Worm (Caenorhabditis elegans): Measurements from ENCODE around the gene rme-4.

The rme-4 gene

DNA sequence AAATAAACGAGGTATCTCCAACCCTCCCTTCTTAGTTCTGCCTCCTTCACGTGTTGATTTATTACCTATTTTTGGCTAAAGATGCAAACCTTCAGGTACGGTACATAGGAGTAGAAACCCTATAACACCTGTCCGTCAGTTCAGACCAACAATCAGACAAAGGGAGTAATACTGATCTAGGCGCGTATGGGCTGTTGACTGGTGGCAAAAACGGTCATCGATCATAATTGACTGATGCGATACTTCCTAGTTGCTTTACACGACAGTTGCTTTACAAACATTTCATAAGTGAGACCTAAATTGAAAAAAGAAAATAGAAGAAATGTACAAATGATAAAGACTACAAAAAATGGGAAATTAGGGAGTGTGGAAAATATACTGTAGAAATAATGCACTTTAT, 29.5 kb downstream of the rme-4 start:
- TF ChIP-seq unc-62 (GFP tag; optimal IDR thresholded peaks at IDR 0.05) = no peak
- no peak for TF ChIP-seq lin-32 (GFP tag; optimal IDR thresholded peaks at IDR 0.05)
- no peak for TF ChIP-seq mep-1 (tag; optimal IDR thresholded peaks at IDR 0.05)
- no peak for TF ChIP-seq mls-2 (tag; optimal IDR thresholded peaks at IDR 0.05)
- TF ChIP-seq bed-3 (GFP tag; optimal IDR thresholded peaks at IDR 0.05) = no peak
- no peak for TF ChIP-seq snpc-4 (tag; optimal IDR thresholded peaks at IDR 0.05)
- no peak for TF ChIP-seq ceh-39 (tag; optimal IDR thresholded peaks at IDR 0.05)
- TF ChIP-seq M03D4.4 (tag; optimal IDR thresholded peaks at IDR 0.05) = no peak
- no peak for TF ChIP-seq zip-8 (tag; optimal IDR thresholded peaks at IDR 0.05)
- TF ChIP-seq drap-1 (GFP tag; optimal IDR thresholded peaks at IDR 0.05) = no peak
- no peak for TF ChIP-seq blmp-1 (tag; optimal IDR thresholded peaks at IDR 0.05)
- TF ChIP-seq ceh-43 (GFP tag; optimal IDR thresholded peaks at IDR 0.05) = no peak
- no peak for TF ChIP-seq nhr-76 (tag; optimal IDR thresholded peaks at IDR 0.05)
- TF ChIP-seq ham-2 (GFP tag; optimal IDR thresholded peaks at IDR 0.05) = no peak

DNA sequence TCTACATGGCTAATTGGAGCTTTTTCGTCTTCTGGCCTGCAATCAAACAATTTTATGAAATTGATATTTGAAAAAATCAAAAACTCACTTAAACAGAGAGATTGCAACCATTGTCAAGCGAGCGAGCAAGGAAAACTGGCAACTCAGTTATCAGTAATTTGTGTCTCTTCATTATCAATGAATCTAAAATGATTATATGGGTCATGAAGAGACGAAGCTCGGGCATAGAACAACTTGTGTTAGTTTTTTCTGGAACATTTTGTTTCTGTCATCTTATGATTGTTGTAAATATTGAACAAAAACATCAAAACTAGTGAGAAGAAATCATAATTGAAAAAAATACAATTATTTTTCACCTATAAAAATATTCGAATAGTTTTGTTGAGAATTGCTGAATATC, 38.7 kb downstream of the rme-4 start, which contains the start of gene R07E3.1:
Gene R07E3.1, minus strand, starts transcription at position 176 of the 400 bp plus-strand sequence.
- no peak for TF ChIP-seq unc-39 (tag; optimal IDR thresholded peaks at IDR 0.05)
- no peak for TF ChIP-seq cnd-1 (tag; optimal IDR thresholded peaks at IDR 0.05)
- no peak for TF ChIP-seq pha-4 (tag; optimal IDR thresholded peaks at IDR 0.05)
- no peak for TF ChIP-seq zip-8 (tag; optimal IDR thresholded peaks at IDR 0.05)
- no peak for TF ChIP-seq mab-5 (tag; optimal IDR thresholded peaks at IDR 0.05)
- no peak for TF ChIP-seq blmp-1 (tag; optimal IDR thresholded peaks at IDR 0.05)
- no peak for TF ChIP-seq ham-2 (GFP tag; optimal IDR thresholded peaks at IDR 0.05)
- TF ChIP-seq sem-2 (GFP tag; optimal IDR thresholded peaks at IDR 0.05) = no peak
- no peak for TF ChIP-seq unc-120 (tag; optimal IDR thresholded peaks at IDR 0.05; ENCODE audit: poor library complexity, severe bottlenecking)
- TF ChIP-seq flh-1 (GFP tag; optimal IDR thresholded peaks at IDR 0.05) = no peak
- no peak for TF ChIP-seq unc-62 (GFP tag; optimal IDR thresholded peaks at IDR 0.05)
- TF ChIP-seq nhr-76 (tag; optimal IDR thresholded peaks at IDR 0.05) = no peak
- TF ChIP-seq nhr-2 (tag; optimal IDR thresholded peaks at IDR 0.05) = no peak
- no peak for TF ChIP-seq ceh-83 (GFP tag; optimal IDR thresholded peaks at IDR 0.05)

DNA sequence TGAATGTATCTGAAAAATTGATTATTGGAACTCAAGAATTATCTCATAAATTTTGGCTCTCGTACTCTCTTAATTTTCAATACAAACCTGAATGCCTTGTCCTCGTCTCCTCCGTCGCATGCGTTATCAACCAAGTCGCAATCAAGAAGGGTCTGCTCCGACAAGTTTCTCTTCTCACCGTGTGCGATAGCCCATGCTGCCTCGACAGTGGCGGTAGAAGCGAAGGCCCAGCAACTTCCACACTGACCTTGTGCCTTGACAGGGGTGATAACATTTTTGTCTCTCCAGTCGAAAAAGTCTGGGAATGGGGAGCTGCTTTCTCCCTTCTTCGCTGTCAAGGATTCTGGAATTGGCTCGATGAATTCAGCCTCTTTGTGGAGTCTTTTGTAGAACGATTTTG, 39.6 kb downstream of the rme-4 start:
- no peak for TF ChIP-seq sem-2 (GFP tag; optimal IDR thresholded peaks at IDR 0.05)

DNA sequence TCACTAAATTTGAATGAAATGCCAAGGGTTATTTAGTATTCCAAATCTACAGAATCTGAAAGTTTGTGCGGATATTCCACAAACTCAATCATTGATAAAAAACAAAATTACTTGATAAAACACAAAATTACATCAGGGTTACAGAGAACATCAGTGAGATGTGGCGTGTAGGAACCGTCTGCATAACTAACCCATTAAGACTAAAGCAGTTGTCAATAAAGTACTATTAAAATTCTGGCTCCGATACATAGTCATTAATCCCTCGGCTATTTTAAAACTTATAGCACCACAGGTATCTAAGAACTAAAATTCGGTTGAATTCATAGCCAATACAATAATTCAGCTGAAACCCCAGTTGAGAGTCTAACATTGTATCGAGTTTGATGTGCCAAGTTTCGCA, 40.9 kb downstream of the rme-4 start:
- TF ChIP-seq bed-3 (GFP tag; optimal IDR thresholded peaks at IDR 0.05) = no peak
- no peak for TF ChIP-seq zip-8 (tag; optimal IDR thresholded peaks at IDR 0.05)
- TF ChIP-seq mls-2 (tag; optimal IDR thresholded peaks at IDR 0.05) = no peak
- TF ChIP-seq tbx-8 (GFP tag; optimal IDR thresholded peaks at IDR 0.05) = no peak
- no peak for TF ChIP-seq nhr-237 (tag; optimal IDR thresholded peaks at IDR 0.05)
- TF ChIP-seq drap-1 (GFP tag; optimal IDR thresholded peaks at IDR 0.05) = no peak
- TF ChIP-seq ceh-43 (GFP tag; optimal IDR thresholded peaks at IDR 0.05) = no peak
- no peak for TF ChIP-seq nhr-76 (tag; optimal IDR thresholded peaks at IDR 0.05)
- no peak for TF ChIP-seq mep-1 (tag; optimal IDR thresholded peaks at IDR 0.05)
- TF ChIP-seq ceh-83 (GFP tag; optimal IDR thresholded peaks at IDR 0.05) = no peak
- TF ChIP-seq ceh-39 (tag; optimal IDR thresholded peaks at IDR 0.05) = no peak
- TF ChIP-seq nhr-12 (tag; optimal IDR thresholded peaks at IDR 0.05) = no peak
- no peak for TF ChIP-seq ham-2 (GFP tag; optimal IDR thresholded peaks at IDR 0.05)
- no peak for TF ChIP-seq mab-5 (tag; optimal IDR thresholded peaks at IDR 0.05)
- no peak for TF ChIP-seq lin-13 (tag; optimal IDR thresholded peaks at IDR 0.05)
- no peak for TF ChIP-seq ces-1 (GFP tag; optimal IDR thresholded peaks at IDR 0.05)
- TF ChIP-seq sem-2 (GFP tag; optimal IDR thresholded peaks at IDR 0.05) = no peak

DNA sequence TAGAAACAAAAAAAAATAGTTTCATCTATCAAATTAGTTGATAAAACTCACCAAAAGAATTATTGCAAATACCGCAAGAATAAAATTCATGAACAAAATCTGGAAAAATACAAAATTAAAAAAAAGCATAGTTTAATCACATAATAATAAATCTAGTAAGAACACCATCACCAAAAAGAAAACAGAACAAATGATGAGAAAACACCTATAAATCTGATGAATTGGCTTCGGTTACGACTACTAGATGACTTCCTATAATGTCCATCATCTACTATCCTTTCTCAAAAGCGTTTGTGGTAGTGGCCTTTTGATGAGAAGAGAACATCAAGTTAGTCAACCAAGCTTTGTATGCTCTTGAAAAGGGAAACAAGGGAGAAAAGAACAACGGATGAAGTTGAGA, 41.5 kb downstream of the rme-4 start, which contains the start of gene cut-5:
Gene cut-5, minus strand, starts transcription at position 101 of the 400 bp plus-strand sequence.
- TF ChIP-seq nhr-76 (tag; optimal IDR thresholded peaks at IDR 0.05) (no peak), ces-1 (GFP tag; optimal IDR thresholded peaks at IDR 0.05) (no peak), nhr-237 (tag; optimal IDR thresholded peaks at IDR 0.05) (no peak), zip-8 (tag; optimal IDR thresholded peaks at IDR 0.05) (no peak), ham-2 (GFP tag; optimal IDR thresholded peaks at IDR 0.05) (no peak), unc-62 (GFP tag; optimal IDR thresholded peaks at IDR 0.05) (no peak), mep-1 (tag; optimal IDR thresholded peaks at IDR 0.05) (no peak), unc-120 (tag; optimal IDR thresholded peaks at IDR 0.05; ENCODE audit: poor library complexity, severe bottlenecking) (no peak), mab-5 (tag; optimal IDR thresholded peaks at IDR 0.05) (no peak), unc-39 (tag; optimal IDR thresholded peaks at IDR 0.05) (no peak), ceh-43 (GFP tag; optimal IDR thresholded peaks at IDR 0.05) (no peak), lsy-2 (tag; optimal IDR thresholded peaks at IDR 0.05) (no peak), sem-2 (GFP tag; optimal IDR thresholded peaks at IDR 0.05) (no peak), ztf-11 (tag; optimal IDR thresholded peaks at IDR 0.05) (no peak), flh-1 (GFP tag; optimal IDR thresholded peaks at IDR 0.05) (no peak), nhr-28 (tag; optimal IDR thresholded peaks at IDR 0.05) (no peak)
